Fruit fly (Drosophila melanogaster): Measurements from ENCODE around the gene CG14050.
A peak's percentile ranks its signal among the peaks of the same experiment; 100 is the strongest.

Gene CG14050

DNA sequence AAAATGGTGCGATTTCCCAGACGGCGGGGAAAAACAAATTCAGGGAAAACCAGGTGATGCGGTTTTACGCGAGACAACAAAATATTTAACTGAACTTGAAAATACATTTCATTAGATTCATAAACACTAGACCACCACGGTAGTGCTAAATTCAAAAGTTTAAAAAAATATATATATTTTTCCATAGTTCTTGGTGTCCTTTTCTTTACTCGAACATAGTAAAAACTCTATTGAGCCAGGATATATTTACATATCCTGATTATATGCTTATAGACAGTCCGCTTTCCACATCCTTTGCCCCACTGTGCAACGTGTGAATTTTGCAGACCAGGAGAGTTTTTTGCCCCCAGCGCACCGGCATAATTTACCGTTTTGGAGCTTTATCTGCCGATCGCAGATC lies 39.4 kb upstream of the CG14050 start (continued):
- TF ChIP-seq Sry-δ (GFP tag; optimal IDR thresholded peaks at IDR 0.05) (no peak), Dip2 (GFP tag; IDR thresholded peaks at IDR 0.05) (no peak), CG31441 (GFP tag; IDR thresholded peaks at IDR 0.05) (0 out of 2 replicates have a peak, but pooled peaks have one; percentile 32), nerfin-1 (tag; optimal IDR thresholded peaks at IDR 0.05) (no peak), CG9817 (tag; optimal IDR thresholded peaks at IDR 0.05) (no peak), hb (GFP tag; IDR thresholded peaks at IDR 0.05; ENCODE audit: partially characterized antibody) (no peak), CG43689 (GFP tag; IDR thresholded peaks at IDR 0.05) (no peak), nau (GFP tag; optimal IDR thresholded peaks at IDR 0.05) (no peak), Pdp1 (GFP tag; optimal IDR thresholded peaks at IDR 0.05) (no peak), Oaz (GFP tag; IDR thresholded peaks at IDR 0.05) (no peak), MTF-1 (GFP tag; optimal IDR thresholded peaks at IDR 0.05; ENCODE audit: borderline replicate concordance) (no peak), CG4820 (GFP tag; optimal IDR thresholded peaks at IDR 0.05) (no peak), mirr (GFP tag; optimal IDR thresholded peaks at IDR 0.05) (no peak), Ptx1 (GFP tag; IDR thresholded peaks at IDR 0.05) (no peak), CG10209 (GFP tag; optimal IDR thresholded peaks at IDR 0.05) (peak; percentile 10), insv (GFP tag; optimal IDR thresholded peaks at IDR 0.05) (no peak), Med (GFP tag) (peak; percentile 69), pan (optimal IDR thresholded peaks at IDR 0.05) (no peak), pan (GFP tag; optimal IDR thresholded peaks at IDR 0.05 in 1 of 2, IDR thresholded peaks at IDR 0.05 in 1 of 2) (no peak), CG2202 (tag; optimal IDR thresholded peaks at IDR 0.05) (no peak), vfl (GFP tag; optimal IDR thresholded peaks at IDR 0.05) (no peak), CG6254 (GFP tag; optimal IDR thresholded peaks at IDR 0.05) (no peak), CG11723 (GFP tag; optimal IDR thresholded peaks at IDR 0.05) (no peak), CG6175 (GFP tag; IDR thresholded peaks at IDR 0.05) (no peak), NFAT (GFP tag; IDR thresholded peaks at IDR 0.05) (no peak), ac (GFP tag; optimal IDR thresholded peaks at IDR 0.05) (no peak), CG1602 (GFP tag; optimal IDR thresholded peaks at IDR 0.05) (no peak), CG2875 (GFP tag; optimal IDR thresholded peaks at IDR 0.05) (peak; percentile 0), CG12659 (GFP tag; optimal IDR thresholded peaks at IDR 0.05) (no peak), dmrt99B (tag; optimal IDR thresholded peaks at IDR 0.05) (peak; percentile 39), croc (GFP tag; conservative IDR thresholded peaks at IDR 0.05) (no peak), Bteb2 (GFP tag; optimal IDR thresholded peaks at IDR 0.05) (no peak), CG15269 (tag; optimal IDR thresholded peaks at IDR 0.05) (peak; percentile 30), en (GFP tag; optimal IDR thresholded peaks at IDR 0.05) (no peak), CG12219 (GFP tag; optimal IDR thresholded peaks at IDR 0.05) (no peak), CG12155 (GFP tag; optimal IDR thresholded peaks at IDR 0.05) (no peak), CG33213 (GFP tag; optimal IDR thresholded peaks at IDR 0.05) (no peak), pzg (GFP tag; optimal IDR thresholded peaks at IDR 0.05) (no peak), sens (GFP tag) (peak; percentile 79), CG14441 (GFP tag; IDR thresholded peaks at IDR 0.05) (0 out of 2 replicates have a peak, but pooled peaks have one; percentile 10), zen2 (GFP tag; IDR thresholded peaks at IDR 0.05; ENCODE audit: partially characterized antibody) (no peak), H2.0 (GFP tag; IDR thresholded peaks at IDR 0.05) (0 out of 2 replicates have a peak, but pooled peaks have one; percentile 32), grau (tag; optimal IDR thresholded peaks at IDR 0.05) (peak; percentile 24), jumu (GFP tag; optimal IDR thresholded peaks at IDR 0.05) (no peak), Fer2 (tag; optimal IDR thresholded peaks at IDR 0.05) (no peak), CG1233 (GFP tag; optimal IDR thresholded peaks at IDR 0.05) (no peak), Usf (GFP tag; optimal IDR thresholded peaks at IDR 0.05) (no peak), caup (GFP tag; optimal IDR thresholded peaks at IDR 0.05; ENCODE audit: severe bottlenecking) (no peak), Spps (tag; optimal IDR thresholded peaks at IDR 0.05) (no peak), Xbp1 (GFP tag; optimal IDR thresholded peaks at IDR 0.05) (peak; percentile 24), vvl (GFP tag; IDR thresholded peaks at IDR 0.05) (no peak)
